Worm (Caenorhabditis elegans): ENCODE data around the gene F39F10.4.
A peak's percentile ranks its signal among the peaks of the same experiment; 100 is the strongest.

The F39F10.4 gene

ce11 chrX:16930663-16931097 lies 27.2 kb upstream of the F39F10.4 start (continued):
- TF ChIP-seq somi-1 (GFP tag; optimal IDR thresholded peaks at IDR 0.05) (peak; percentile 2), tlf-1 (GFP tag; optimal IDR thresholded peaks at IDR 0.05) (peak; percentile 65), dpff-1 (tag; optimal IDR thresholded peaks at IDR 0.05) (peak; percentile 72), K12H6.12 (tag; optimal IDR thresholded peaks at IDR 0.05) (peak; percentile 64), nfya-1 (tag; optimal IDR thresholded peaks at IDR 0.05; ENCODE audit: borderline replicate concordance, insufficient read depth) (no peak), hmg-1.2 (GFP tag; IDR thresholded peaks at IDR 0.05) (peak; percentile 48), let-526 (GFP tag; IDR thresholded peaks at IDR 0.05) (peak; percentile 80; the same call in 1 of the 2 replicates), dpl-1 (GFP tag; optimal IDR thresholded peaks at IDR 0.05) (no peak), attf-6 (GFP tag; IDR thresholded peaks at IDR 0.05) (peak; percentile 70), madf-10 (tag; optimal IDR thresholded peaks at IDR 0.05) (peak; percentile 1), F37B4.10 (GFP tag; IDR thresholded peaks at IDR 0.05) (no peak), mxl-1 (tag; optimal IDR thresholded peaks at IDR 0.05) (no peak), attf-3 (GFP tag; conservative IDR thresholded peaks at IDR 0.05) (peak; percentile 55), gei-17 (GFP tag; optimal IDR thresholded peaks at IDR 0.05) (no peak), C06A6.2 (GFP tag; conservative IDR thresholded peaks at IDR 0.05) (peak; percentile 70), ztf-6 (GFP tag; IDR thresholded peaks at IDR 0.05) (peak; percentile 23; the same call in 1 of the 2 replicates), nhr-80 (tag; optimal IDR thresholded peaks at IDR 0.05) (peak; percentile 78), him-1 (tag; optimal IDR thresholded peaks at IDR 0.05) (no peak), unc-62 (GFP tag; optimal IDR thresholded peaks at IDR 0.05) (no peak), bed-2 (GFP tag; IDR thresholded peaks at IDR 0.05) (no peak), mel-28 (tag; optimal IDR thresholded peaks at IDR 0.05; ENCODE audit: borderline replicate concordance) (no peak), let-607 (tag; optimal IDR thresholded peaks at IDR 0.05) (peak; percentile 37 to 40), F23B12.7 (tag; optimal IDR thresholded peaks at IDR 0.05; ENCODE audit: insufficient read depth) (no peak), T26A5.8 (tag; optimal IDR thresholded peaks at IDR 0.05) (no peak), egrh-3 (GFP tag; IDR thresholded peaks at IDR 0.05) (peak; percentile 42), egl-18 (GFP tag; IDR thresholded peaks at IDR 0.05) (peak; percentile 75; the same call in 1 of the 2 replicates)

ce11 chrX:16930333-16930621 lies 26.8 kb upstream of the F39F10.4 start:
- TF ChIP-seq cebp-2 (GFP tag; IDR thresholded peaks at IDR 0.05) = 0 out of 2 replicates have a peak, but pooled peaks have one; percentile 18
- TF ChIP-seq ama-1 (optimal IDR thresholded peaks at IDR 0.05) = peak; percentile 97
- TF ChIP-seq ama-1 (GFP tag; optimal IDR thresholded peaks at IDR 0.05) = no peak
- no peak for TF ChIP-seq Y56A3A.18 (GFP tag; IDR thresholded peaks at IDR 0.05)
- 0 out of 2 replicates have a peak, but pooled peaks have one; percentile 63 for TF ChIP-seq nfya-2 (GFP tag; IDR thresholded peaks at IDR 0.05)
- peak; percentile 57 for TF ChIP-seq madf-3 (GFP tag; IDR thresholded peaks at IDR 0.05)
- no peak for TF ChIP-seq egl-18 (GFP tag; IDR thresholded peaks at IDR 0.05)

ce11 chrX:16929560-16930332 lies 26.2 kb upstream of the F39F10.4 start:
- peak; percentile 34 for TF ChIP-seq rpc-1 (optimal IDR thresholded peaks at IDR 0.05)
- no peak for TF ChIP-seq rpc-1 (tag; optimal IDR thresholded peaks at IDR 0.05)
- no peak for TF ChIP-seq xnd-1 (tag; optimal IDR thresholded peaks at IDR 0.05)
- TF ChIP-seq ztf-3 (GFP tag; optimal IDR thresholded peaks at IDR 0.05) = peak; percentile 83
- TF ChIP-seq egl-44 (GFP tag; IDR thresholded peaks at IDR 0.05) = peak; percentile 87; the same call in 1 of the 2 replicates
- TF ChIP-seq lin-40 (tag; optimal IDR thresholded peaks at IDR 0.05) = peak; percentile 98
- TF ChIP-seq C06A6.2 (GFP tag; conservative IDR thresholded peaks at IDR 0.05) = peak; percentile 95; the same call in 1 of the 2 replicates
- no peak for TF ChIP-seq unc-130 (GFP tag; optimal IDR thresholded peaks at IDR 0.05)
- TF ChIP-seq F22D6.2 (tag; optimal IDR thresholded peaks at IDR 0.05) = peak; percentile 88
- peak; percentile 49 for TF ChIP-seq mxl-1 (tag; optimal IDR thresholded peaks at IDR 0.05)
- TF ChIP-seq hlh-26 (GFP tag; conservative IDR thresholded peaks at IDR 0.05) = no peak
- TF ChIP-seq F39B2.1 (GFP tag; IDR thresholded peaks at IDR 0.05) = no peak
- no peak for TF ChIP-seq rec-8 (tag; optimal IDR thresholded peaks at IDR 0.05)
- peak; percentile 57 for TF ChIP-seq T07F8.4 (tag; optimal IDR thresholded peaks at IDR 0.05)
- TF ChIP-seq madf-8 (GFP tag; conservative IDR thresholded peaks at IDR 0.05) = no peak
- TF ChIP-seq F52B5.7 (tag; optimal IDR thresholded peaks at IDR 0.05) = peak; percentile 72
- TF ChIP-seq snpc-1.3 (tag; optimal IDR thresholded peaks at IDR 0.05; ENCODE audit: insufficient read depth) = peak; percentile 43

Data from whole organism, young adult.